Worm (Caenorhabditis elegans) whole organism, L3 larva: Measurements from ENCODE around the gene col-97.

Experiments used
- aly-2 ChIP-seq: fragments of 150-350 bp; optimal IDR thresholded peaks from 2 replicates; lab custom pipeline; 2014; ENCODE audit warnings: missing biosample characterization, missing genetic modification characterization
- ceh-16 ChIP-seq: sonication (generic microtip); optimal IDR thresholded peaks from 2 replicates; lab custom pipeline; 2017; ENCODE audit warnings: missing biosample characterization, missing genetic modification characterization
- ceh-82 ChIP-seq: fragments of 150-350 bp; optimal IDR thresholded peaks from 2 replicates; lab custom pipeline; 2014; ENCODE audit warnings: missing biosample characterization, missing genetic modification characterization
- egl-27 ChIP-seq: sonication (generic microtip); optimal IDR thresholded peaks from 4 replicates; lab custom pipeline; 2017; ENCODE audit warnings: missing biosample characterization, missing genetic modification reagents, missing genetic modification characterization
- egl-5 ChIP-seq: fragments of 150-350 bp; optimal IDR thresholded peaks from 2 replicates; lab custom pipeline; 2017; ENCODE audit warnings: missing biosample characterization, missing genetic modification reagents, missing genetic modification characterization, inconsistent platforms
- elt-1 ChIP-seq: fragments of 150-350 bp; optimal IDR thresholded peaks from 2 replicates; lab custom pipeline; 2014; ENCODE audit warnings: missing biosample characterization, missing genetic modification characterization
- elt-2 ChIP-seq: sonication (generic microtip); optimal IDR thresholded peaks from 2 replicates; lab custom pipeline; 2016; ENCODE audit warnings: missing genetic modification reagents, mild to moderate bottlenecking, missing genetic modification characterization, missing compliant biosample characterization
- elt-3 ChIP-seq, 3 experiments: fragments of 150-350 bp in 1 of 3; sonication (generic microtip) in 2 of 3; optimal IDR thresholded peaks; 2 replicates in 2 of 3; 4 replicates in 1 of 3; lab custom pipeline; 2014 to 2017; ENCODE audit warnings: missing biosample characterization in 3 of 3, missing genetic modification characterization in 3 of 3
- fkh-2 ChIP-seq: fragments of 150-350 bp; optimal IDR thresholded peaks from 2 replicates; lab custom pipeline; 2014; ENCODE audit warnings: missing biosample characterization, missing genetic modification reagents, missing genetic modification characterization
- fos-1 ChIP-seq: fragments of 150-350 bp; optimal IDR thresholded peaks from 2 replicates; lab custom pipeline; 2014; ENCODE audit warnings: missing biosample characterization, missing genetic modification characterization
- hmg-11 ChIP-seq: sonication (generic microtip); optimal IDR thresholded peaks from 2 replicates; lab custom pipeline; 2016; ENCODE audit warnings: missing genetic modification characterization, missing compliant biosample characterization
- jun-1 ChIP-seq: fragments of 150-350 bp; optimal IDR thresholded peaks from 2 replicates; lab custom pipeline; 2014; ENCODE audit warnings: missing biosample characterization, missing genetic modification reagents, missing genetic modification characterization
- lin-15B ChIP-seq: fragments of 150-350 bp; optimal IDR thresholded peaks from 2 replicates; lab custom pipeline; 2014; ENCODE audit warnings: missing biosample characterization, missing genetic modification characterization
- lin-39 ChIP-seq: fragments of 150-350 bp; optimal IDR thresholded peaks from 2 replicates; lab custom pipeline; 2018; ENCODE audit warnings: missing biosample characterization, missing genetic modification reagents, missing genetic modification characterization
- lsy-12 ChIP-seq: sonication (generic microtip); optimal IDR thresholded peaks from 2 replicates; lab custom pipeline; 2016; ENCODE audit warnings: mild to moderate bottlenecking, missing genetic modification characterization, missing compliant biosample characterization
- mdl-1 ChIP-seq: fragments of 150-350 bp; optimal IDR thresholded peaks from 2 replicates; lab custom pipeline; 2014; ENCODE audit warnings: missing biosample characterization, missing genetic modification characterization
- mml-1 ChIP-seq: fragments of 150-350 bp; sonication (generic microtip); optimal IDR thresholded peaks from 3 replicates; lab custom pipeline; 2014; ENCODE audit warnings: missing biosample characterization, missing genetic modification characterization
- nfya-1 ChIP-seq: sonication (generic microtip); optimal IDR thresholded peaks from 2 replicates; lab custom pipeline; 2017; ENCODE audit warnings: missing genetic modification characterization, mild to moderate bottlenecking, missing compliant biosample characterization, antibody characterized with exemption, moderate library complexity; ENCODE audit not compliant: insufficient read depth
- nhr-11 ChIP-seq: fragments of 150-350 bp; optimal IDR thresholded peaks from 2 replicates; lab custom pipeline; 2014; ENCODE audit warnings: missing biosample characterization, missing genetic modification characterization
- nhr-12 ChIP-seq: fragments of 150-350 bp; optimal IDR thresholded peaks from 2 replicates; lab custom pipeline; 2014; ENCODE audit warnings: missing biosample characterization, missing genetic modification characterization
- nhr-23 ChIP-seq: fragments of 150-350 bp; optimal IDR thresholded peaks from 2 replicates; lab custom pipeline; 2014; ENCODE audit warnings: missing biosample characterization, missing genetic modification reagents, missing genetic modification characterization
- nhr-25 ChIP-seq: sonication (generic microtip); optimal IDR thresholded peaks from 2 replicates; lab custom pipeline; 2017; ENCODE audit warnings: missing biosample characterization, missing genetic modification characterization
- nhr-28 ChIP-seq: fragments of 150-350 bp; optimal IDR thresholded peaks from 2 replicates; lab custom pipeline; 2014; ENCODE audit warnings: missing biosample characterization, missing genetic modification characterization
- nhr-43 ChIP-seq: sonication (generic microtip); optimal IDR thresholded peaks from 2 replicates; lab custom pipeline; 2016; ENCODE audit warnings: mild to moderate bottlenecking, missing genetic modification characterization, missing compliant biosample characterization; ENCODE audit not compliant: poor library complexity, severe bottlenecking
- nhr-76 ChIP-seq: fragments of 150-350 bp; sonication (generic microtip); optimal IDR thresholded peaks from 5 replicates; lab custom pipeline; 2014; ENCODE audit warnings: missing biosample characterization, missing genetic modification characterization
- pqm-1 ChIP-seq: fragments of 150-350 bp; optimal IDR thresholded peaks from 2 replicates; lab custom pipeline; 2017; ENCODE audit warnings: missing biosample characterization, missing genetic modification characterization, inconsistent platforms
- skn-1 ChIP-seq: fragments of 150-350 bp; optimal IDR thresholded peaks from 2 replicates; lab custom pipeline; 2014; ENCODE audit warnings: missing biosample characterization, missing genetic modification characterization
- snpc-4 ChIP-seq: fragments of 150-350 bp; optimal IDR thresholded peaks from 2 replicates; lab custom pipeline; 2014; ENCODE audit warnings: missing biosample characterization, missing genetic modification characterization
- tbx-2 ChIP-seq: sonication (generic microtip); optimal IDR thresholded peaks from 2 replicates; lab custom pipeline; 2016; ENCODE audit warnings: mild to moderate bottlenecking, missing genetic modification characterization, missing compliant biosample characterization
- unc-39 ChIP-seq: sonication (generic microtip); optimal IDR thresholded peaks from 4 replicates; lab custom pipeline; 2017; ENCODE audit warnings: missing biosample characterization, missing genetic modification characterization
- unc-62 ChIP-seq: fragments of 150-350 bp; sonication (generic microtip); optimal IDR thresholded peaks from 4 replicates; lab custom pipeline; 2014; ENCODE audit warnings: missing biosample characterization, missing genetic modification reagents, missing genetic modification characterization
- ztf-11 ChIP-seq: fragments of 150-350 bp; optimal IDR thresholded peaks from 2 replicates; lab custom pipeline; 2014; ENCODE audit warnings: missing biosample characterization, missing genetic modification characterization
- ztf-4 ChIP-seq: fragments of 150-350 bp; optimal IDR thresholded peaks from 2 replicates; lab custom pipeline; 2014; ENCODE audit warnings: missing biosample characterization, missing genetic modification characterization

col-97 gene

DNA sequence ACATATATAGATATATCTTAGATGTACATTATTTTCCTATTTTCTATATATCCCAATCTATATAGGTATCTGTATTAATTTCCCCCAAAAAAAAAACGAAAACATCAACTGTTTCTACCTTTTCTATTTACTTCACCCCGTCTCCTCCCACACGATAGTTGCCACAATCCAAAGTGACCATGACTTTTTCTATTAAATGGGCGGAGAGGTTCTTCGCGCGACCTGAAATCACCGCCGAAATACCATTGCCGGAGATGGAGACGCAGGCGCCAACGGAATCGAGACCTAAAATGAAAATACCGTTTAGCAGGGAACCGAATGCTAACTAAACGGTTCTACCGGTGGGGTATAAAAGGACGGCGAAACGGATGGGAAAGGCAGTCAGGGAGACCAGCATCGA is 25.1 kb upstream of the col-97 start, which contains the start of gene col-98:
Gene col-98, plus strand, starts transcription at position 390 of the 400 bp plus-strand sequence.
- no peak for TF ChIP-seq snpc-4 (tag; lab: Kevin White, UChicago)
- TF ChIP-seq nhr-23: peak; percentile 41

DNA sequence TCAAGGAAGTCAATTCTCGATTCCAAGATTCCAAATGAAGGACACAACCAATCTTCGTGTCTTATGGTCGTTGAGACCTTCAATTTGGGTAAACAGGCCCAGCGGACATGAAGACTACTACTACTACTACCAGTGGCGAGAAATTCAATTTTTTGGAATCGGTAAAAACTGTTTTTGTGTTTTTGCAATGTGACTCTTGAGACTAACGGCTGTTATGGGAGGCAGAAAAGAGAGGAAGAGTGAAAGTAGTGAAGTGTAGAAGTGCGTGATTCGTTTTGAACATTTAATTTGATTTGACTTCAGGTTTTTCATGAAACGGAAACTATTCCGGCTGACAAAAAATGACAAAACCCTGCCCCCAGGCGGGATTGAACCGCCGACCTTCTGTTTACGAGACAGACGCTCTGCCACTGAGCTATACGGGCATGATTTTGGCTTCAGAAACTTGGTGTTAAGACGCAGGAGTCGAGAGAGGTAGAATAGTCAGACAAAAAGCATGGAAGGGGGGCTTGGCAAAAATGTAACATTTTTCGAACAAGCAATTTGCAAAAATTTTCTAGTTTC is 22.3 kb upstream of the col-97 start:
- TF ChIP-seq nhr-43 (tag; lab: Kevin White, UChicago) (peak; percentile 15), nhr-23 (peak; percentile 34), aly-2 (tag; lab: Kevin White, UChicago) (no peak), lsy-12 (peak; percentile 53), nhr-25 (tag; lab: Kevin White, UChicago) (peak; percentile 43), mdl-1 (tag; lab: Kevin White, UChicago) (no peak), nfya-1 (tag; lab: Kevin White, UChicago) (peak; percentile 66), elt-3 (tag; optimal IDR thresholded peaks at IDR 0.05; lab: Kevin White, UChicago) (no peak), egl-5 (no peak), skn-1 (tag; lab: Kevin White, UChicago) (peak; percentile 51), jun-1 (tag; lab: Kevin White, UChicago) (peak; percentile 45), hmg-11 (peak; percentile 73), elt-2 (tag; lab: Kevin White, UChicago) (peak; percentile 31), lin-15B (tag; lab: Kevin White, UChicago) (peak; percentile 7), lin-39 (tag; lab: Kevin White, UChicago) (peak; percentile 56), pqm-1 (tag; lab: Kevin White, UChicago) (peak; percentile 3), ztf-11 (tag; lab: Kevin White, UChicago) (no peak)

DNA sequence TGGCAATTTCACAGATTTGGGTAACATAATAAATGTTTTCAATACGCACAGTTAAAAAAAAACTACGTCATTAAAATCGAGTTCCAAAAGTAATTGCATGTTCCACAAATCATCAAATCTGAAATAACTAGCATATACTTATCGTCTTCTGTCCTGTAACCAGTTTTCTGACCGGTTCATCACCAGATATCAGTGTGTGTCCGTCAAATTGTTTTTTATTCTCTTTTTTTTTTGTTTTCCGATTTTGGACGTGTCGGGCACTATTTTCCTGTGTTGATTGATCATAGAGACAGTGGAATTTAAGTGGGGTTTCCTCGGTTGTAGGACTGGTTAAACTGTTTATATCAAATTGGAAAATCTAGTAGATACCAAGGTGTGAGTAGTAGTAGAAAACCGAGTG is 20.4 kb upstream of the col-97 start:
- TF ChIP-seq unc-39 (tag; lab: Kevin White, UChicago) (no peak), egl-27 (tag; lab: Kevin White, UChicago) (no peak), aly-2 (tag; lab: Kevin White, UChicago) (no peak), skn-1 (tag; lab: Kevin White, UChicago) (no peak), nhr-12 (tag; lab: Kevin White, UChicago) (no peak), elt-2 (tag; lab: Kevin White, UChicago) (no peak), fos-1 (tag; lab: Kevin White, UChicago) (no peak), nhr-28 (tag; lab: Kevin White, UChicago) (no peak), ceh-16 (tag; lab: Kevin White, UChicago) (no peak), mml-1 (no peak), ceh-82 (tag; lab: Kevin White, UChicago) (no peak), lin-39 (tag; lab: Kevin White, UChicago) (no peak), fkh-2 (tag; lab: Kevin White, UChicago) (no peak)
- TF ChIP-seq, all 47 proteins: peak for 0

DNA sequence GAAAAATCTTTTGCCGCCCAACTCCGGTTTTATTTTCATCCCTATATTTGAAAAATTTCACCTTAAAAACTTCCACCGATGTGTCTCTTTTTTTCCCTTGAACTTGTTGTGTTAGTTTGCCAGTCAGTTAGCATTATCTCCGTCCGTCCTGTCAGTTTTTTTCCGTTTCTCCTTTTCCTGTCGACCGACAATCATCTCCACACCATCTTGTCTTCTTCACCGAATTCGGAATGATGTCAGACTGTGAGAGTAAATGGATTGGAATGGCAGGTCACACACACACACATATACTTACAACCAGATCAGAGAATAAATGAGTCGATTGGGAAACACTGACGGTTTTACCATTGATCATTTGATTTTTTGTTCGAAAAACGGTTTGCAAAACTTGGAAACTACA is 18.4 kb upstream of the col-97 start:
- TF ChIP-seq unc-39 (tag; lab: Kevin White, UChicago) (no peak), unc-62 (peak; percentile 4), nhr-76 (no peak), tbx-2 (tag; lab: Kevin White, UChicago) (no peak), nhr-23 (peak; percentile 74)

DNA sequence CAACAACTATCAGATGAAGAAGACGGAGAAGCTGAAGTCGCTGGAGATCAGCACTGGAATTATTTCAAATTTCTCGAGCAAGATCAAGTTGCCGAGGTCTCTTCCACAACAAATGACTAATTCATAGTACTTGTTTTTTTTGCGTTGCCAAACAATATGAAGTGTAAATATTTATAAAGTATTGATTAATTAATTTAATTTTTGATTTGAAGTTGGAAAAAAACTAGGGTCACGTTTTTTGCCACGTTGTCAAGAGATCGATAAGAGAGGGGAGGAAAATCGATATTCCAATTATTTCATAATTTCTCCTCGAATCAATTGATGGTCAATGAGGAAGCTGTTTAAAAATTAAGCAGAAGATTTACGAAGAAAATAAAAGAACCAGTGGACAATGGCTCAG is 11.7 kb upstream of the col-97 start, which contains the start of gene snf-7:
Gene snf-7, plus strand, starts transcription at position 301 of the 400 bp plus-strand sequence.
- TF ChIP-seq nhr-28 (tag; lab: Kevin White, UChicago): no peak
- no peak for TF ChIP-seq ztf-4 (tag; lab: Kevin White, UChicago)
- TF ChIP-seq jun-1 (tag; lab: Kevin White, UChicago): no peak
- no peak for TF ChIP-seq nhr-11 (tag; lab: Kevin White, UChicago)
- TF ChIP-seq lin-15B (tag; lab: Kevin White, UChicago): no peak
- TF ChIP-seq elt-1 (tag; lab: Kevin White, UChicago): no peak
